Fruit fly (Drosophila melanogaster) Kc167 (cell line): ENCODE measurements around the gene CG13457.

Experiments
- Myc ChIP-seq: fragments of >200 bp; optimal IDR thresholded peaks from 2 replicates; lab custom pipeline; 2017; ENCODE audit warnings: missing external identifiers
- Sin3A ChIP-seq: fragments of >200 bp; optimal IDR thresholded peaks from 2 replicates; lab custom pipeline; 2018; ENCODE audit warnings: missing external identifiers
- h ChIP-seq: fragments of >200 bp; optimal IDR thresholded peaks from 3 replicates; lab custom pipeline; 2018; ENCODE audit warnings: missing external identifiers
- insv ChIP-seq: fragments of >200 bp; optimal IDR thresholded peaks from 3 replicates; lab custom pipeline; 2018; ENCODE audit warnings: missing external identifiers
- psq ChIP-seq: fragments of >200 bp; optimal IDR thresholded peaks from 2 replicates; lab custom pipeline; 2017; ENCODE audit warnings: missing external identifiers

dm6 chr3L:15084288-15084687 is 46.9 kb downstream of the CG13457 start:
- no peak for TF ChIP-seq h (lab: Kevin White, UChicago)
- TF ChIP-seq psq, result no peak
- no peak for TF ChIP-seq Myc
- TF ChIP-seq insv, result no peak
- no peak for TF ChIP-seq Sin3A (lab: Kevin White, UChicago)
